Worm (Caenorhabditis elegans) whole organism, L1 larva: ENCODE measurements around the gene hil-6.

Experiments used
- ama-1 ChIP-seq: fragments of 150-350 bp; optimal IDR thresholded peaks from 2 replicates; lab custom pipeline; 2014
- ceh-82 ChIP-seq, 3 experiments: fragments of 150-350 bp in 1 of 3; sonication (generic microtip) in 2 of 3; optimal IDR thresholded peaks; 2 replicates each; lab custom pipeline; 2014 to 2017; ENCODE audit warnings: missing biosample characterization in 3 of 3, missing genetic modification characterization in 3 of 3
- skn-1 ChIP-seq: fragments of 150-350 bp; optimal IDR thresholded peaks from 2 replicates; lab custom pipeline; 2014; ENCODE audit warnings: missing biosample characterization, missing genetic modification characterization

DNA sequence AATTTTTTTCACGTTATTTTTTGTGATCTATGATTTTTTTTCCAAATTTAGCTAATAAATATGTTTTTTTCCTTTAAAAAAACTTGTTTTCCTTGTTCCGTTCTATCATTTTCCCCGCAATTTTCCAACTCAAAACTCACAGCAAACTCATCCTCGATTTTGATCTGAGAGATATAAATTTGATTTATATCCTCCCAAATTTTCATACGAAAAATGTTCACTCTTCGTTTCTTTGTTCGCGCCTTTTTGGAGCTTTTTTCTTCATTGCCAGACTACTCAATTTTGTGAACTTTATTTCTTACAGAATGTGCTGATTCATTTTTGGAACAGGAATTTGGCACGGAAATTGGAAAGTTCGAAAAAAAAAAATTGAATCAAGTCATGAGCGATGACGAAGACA is 12.7 kb downstream of the hil-6 start, which contains the start of gene F59A7.14:
- TF ChIP-seq ama-1 (lab: Kevin White, UChicago) (no peak), ceh-82 (tag; optimal IDR thresholded peaks at IDR 0.05; lab: Kevin White, UChicago) (no peak), skn-1 (tag; lab: Kevin White, UChicago) (no peak)
